Worm (Caenorhabditis elegans): ENCODE measurements around the gene F35G12.12.

F35G12.12 gene

DNA sequence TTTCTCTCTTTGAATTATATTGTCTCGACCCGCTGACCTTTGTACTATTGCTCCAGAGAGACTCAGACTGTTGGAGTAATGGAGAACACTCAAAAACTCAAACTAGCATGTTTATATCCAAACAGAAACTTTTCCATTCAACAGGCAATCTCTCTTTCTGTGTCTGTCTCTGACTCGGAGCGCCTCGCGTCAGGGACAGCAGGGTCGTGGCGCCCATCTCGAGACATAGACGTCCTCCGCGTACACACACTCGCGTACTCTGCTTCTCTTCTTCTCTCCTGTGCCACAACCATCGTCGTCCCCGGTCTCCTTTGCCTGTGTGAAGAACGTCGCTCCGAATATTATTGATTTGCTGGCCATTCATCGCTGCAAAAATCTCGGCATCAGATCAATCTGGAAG is 29.6 kb upstream of the F35G12.12 start:
- TF ChIP-seq ZK546.5 (tag; optimal IDR thresholded peaks at IDR 0.05) (no peak), tbx-2 (tag; optimal IDR thresholded peaks at IDR 0.05) (no peak), elt-2 (tag; optimal IDR thresholded peaks at IDR 0.05) (peak; percentile 80), nhr-12 (tag; optimal IDR thresholded peaks at IDR 0.05) (no peak), zag-1 (tag; optimal IDR thresholded peaks at IDR 0.05) (no peak), nhr-23 (tag; optimal IDR thresholded peaks at IDR 0.05) (peak; percentile 61), ceh-16 (tag; optimal IDR thresholded peaks at IDR 0.05) (no peak), nhr-67 (tag; optimal IDR thresholded peaks at IDR 0.05) (no peak), egl-5 (tag; optimal IDR thresholded peaks at IDR 0.05) (peak; percentile 27), pqm-1 (tag; optimal IDR thresholded peaks at IDR 0.05) (peak; percentile 81), egl-27 (tag; optimal IDR thresholded peaks at IDR 0.05) (no peak), nhr-76 (tag; optimal IDR thresholded peaks at IDR 0.05) (no peak), skn-1 (tag; optimal IDR thresholded peaks at IDR 0.05) (no peak), ztf-4 (tag; optimal IDR thresholded peaks at IDR 0.05) (no peak), nhr-11 (tag; optimal IDR thresholded peaks at IDR 0.05) (no peak), unc-62 (GFP tag; optimal IDR thresholded peaks at IDR 0.05) (no peak), pha-4 (tag; optimal IDR thresholded peaks at IDR 0.05) (peak; percentile 94), nhr-25 (tag; optimal IDR thresholded peaks at IDR 0.05) (peak; percentile 79), sea-2 (GFP tag; optimal IDR thresholded peaks at IDR 0.05) (no peak), lin-15B (tag; optimal IDR thresholded peaks at IDR 0.05) (peak; percentile 72), jun-1 (tag; optimal IDR thresholded peaks at IDR 0.05) (peak; percentile 44), daf-12 (tag; optimal IDR thresholded peaks at IDR 0.05) (no peak), hmg-11 (tag; optimal IDR thresholded peaks at IDR 0.05) (peak; percentile 91), lsy-12 (tag; optimal IDR thresholded peaks at IDR 0.05) (peak; percentile 48), nhr-43 (tag; optimal IDR thresholded peaks at IDR 0.05; ENCODE audit: poor library complexity, severe bottlenecking) (peak; percentile 11), mdl-1 (tag; optimal IDR thresholded peaks at IDR 0.05) (peak; percentile 16), lin-39 (tag; optimal IDR thresholded peaks at IDR 0.05) (peak; percentile 87), fkh-2 (tag; optimal IDR thresholded peaks at IDR 0.05) (peak; percentile 19), nhr-77 (tag; optimal IDR thresholded peaks at IDR 0.05) (no peak), mml-1 (tag; optimal IDR thresholded peaks at IDR 0.05) (no peak), fos-1 (tag; optimal IDR thresholded peaks at IDR 0.05) (no peak), ceh-28 (tag; optimal IDR thresholded peaks at IDR 0.05) (peak; percentile 50), nfya-1 (tag; optimal IDR thresholded peaks at IDR 0.05; ENCODE audit: insufficient read depth) (peak; percentile 81), unc-39 (tag; optimal IDR thresholded peaks at IDR 0.05) (no peak), snpc-4 (tag; optimal IDR thresholded peaks at IDR 0.05) (peak; percentile 38), ztf-11 (tag; optimal IDR thresholded peaks at IDR 0.05) (no peak), eor-1 (tag; optimal IDR thresholded peaks at IDR 0.05) (no peak), R02D3.7 (tag; optimal IDR thresholded peaks at IDR 0.05) (peak; percentile 52), ceh-82 (tag; optimal IDR thresholded peaks at IDR 0.05) (no peak), elt-3 (tag; optimal IDR thresholded peaks at IDR 0.05) (no peak), ama-1 (optimal IDR thresholded peaks at IDR 0.05) (peak; percentile 19), aly-2 (tag; optimal IDR thresholded peaks at IDR 0.05) (no peak), elt-1 (tag; optimal IDR thresholded peaks at IDR 0.05) (no peak)

DNA sequence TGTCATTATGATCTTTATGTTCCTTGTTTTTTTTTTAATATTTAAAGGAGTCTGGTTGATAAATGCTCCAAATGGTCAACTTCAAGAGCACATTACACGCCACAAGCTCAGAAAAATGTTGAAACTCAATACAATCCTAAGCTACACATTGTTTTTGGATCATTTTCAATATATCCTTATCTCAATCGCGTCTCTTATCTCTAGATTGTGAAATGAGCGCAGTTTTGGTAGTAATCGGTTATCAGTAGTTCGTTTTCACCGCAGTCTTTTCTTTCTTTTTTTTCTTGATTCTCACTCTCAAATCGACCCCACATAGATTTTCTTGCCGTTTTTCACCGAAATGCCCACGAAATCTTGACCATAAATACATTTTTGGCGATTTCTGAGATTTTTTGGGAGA is 28.7 kb upstream of the F35G12.12 start:
- TF ChIP-seq ztf-4 (tag; optimal IDR thresholded peaks at IDR 0.05) (no peak), elt-2 (tag; optimal IDR thresholded peaks at IDR 0.05) (peak; percentile 56)

DNA sequence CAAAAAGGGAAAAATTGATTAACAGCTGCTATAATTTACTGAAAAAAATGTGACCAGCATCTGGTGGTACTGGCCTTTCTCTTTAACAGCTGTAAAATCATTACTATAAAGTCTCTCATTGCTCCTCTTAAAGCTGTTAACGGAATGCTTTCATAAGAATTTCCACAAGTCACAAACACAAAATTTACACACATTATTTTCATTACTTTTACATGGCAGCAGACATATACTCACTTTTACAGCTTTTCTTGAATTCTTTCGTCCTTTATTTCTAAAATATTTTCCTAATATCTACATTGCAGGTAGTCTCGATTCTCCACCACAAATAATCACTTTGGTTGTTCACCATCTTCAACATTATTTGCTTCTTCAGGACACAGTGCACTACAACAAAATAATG is 28.3 kb upstream of the F35G12.12 start, which contains the start of gene imph-1:
imph-1 (plus strand) TSS at position 301 of the 400 bp plus-strand sequence.
- TF ChIP-seq nhr-43 (tag; optimal IDR thresholded peaks at IDR 0.05; ENCODE audit: poor library complexity, severe bottlenecking) (no peak), zag-1 (tag; optimal IDR thresholded peaks at IDR 0.05) (no peak), lin-15B (tag; optimal IDR thresholded peaks at IDR 0.05) (no peak), lin-39 (tag; optimal IDR thresholded peaks at IDR 0.05) (no peak), R02D3.7 (tag; optimal IDR thresholded peaks at IDR 0.05) (no peak), unc-39 (tag; optimal IDR thresholded peaks at IDR 0.05) (no peak), eor-1 (tag; optimal IDR thresholded peaks at IDR 0.05) (no peak), fos-1 (tag; optimal IDR thresholded peaks at IDR 0.05) (no peak), nhr-28 (tag; optimal IDR thresholded peaks at IDR 0.05) (no peak)

Data from whole organism, L3 larva.